Worm (Caenorhabditis elegans) whole organism, mixed stage, embryonic: ENCODE data around the gene C12D12.3.

ENCODE experiments used
- M03D4.4 ChIP-seq: sonication (generic microtip); optimal IDR thresholded peaks from 2 replicates; lab custom pipeline; 2017; ENCODE audit warnings: mild to moderate bottlenecking, missing genetic modification characterization, missing compliant biosample characterization
- nhr-237 ChIP-seq: fragments of 150-350 bp; optimal IDR thresholded peaks from 2 replicates; lab custom pipeline; 2014; ENCODE audit warnings: missing biosample characterization, missing genetic modification characterization
- nhr-76 ChIP-seq: sonication (generic microtip); optimal IDR thresholded peaks from 2 replicates; lab custom pipeline; 2017; ENCODE audit warnings: missing biosample characterization, missing genetic modification characterization
- pha-4 ChIP-seq: fragments of 150-350 bp; optimal IDR thresholded peaks from 2 replicates; lab custom pipeline; 2018; ENCODE audit warnings: missing biosample characterization, missing genetic modification reagents, missing genetic modification characterization

- TF ChIP-seq nhr-76 (tag; lab: Kevin White, UChicago) (no peak), M03D4.4 (tag; lab: Kevin White, UChicago) (no peak), pha-4 (no peak), nhr-237 (tag; lab: Kevin White, UChicago) (no peak)
Observed at ce11 chrX:3462086-3462485, 27.0 kb upstream of the C12D12.3 start.
